Fruit fly (Drosophila melanogaster): ENCODE results near the gene Gas8.

Gene Gas8

dm6 chrX:3504751-3505150, at the start of gene Gas8:
Gene Gas8 (minus strand): TSS chrX:3504851.
- TF ChIP-seq CG17801 (GFP tag; optimal IDR thresholded peaks at IDR 0.05; ENCODE audit: partially characterized antibody) = no peak

dm6 chrX:3549275-3549674, 44.6 kb upstream of the Gas8 start:
- no peak for TF ChIP-seq CG17801 (GFP tag; optimal IDR thresholded peaks at IDR 0.05; ENCODE audit: partially characterized antibody)

- TF ChIP-seq CG17801 (GFP tag; optimal IDR thresholded peaks at IDR 0.05; ENCODE audit: partially characterized antibody) = no peak
These were observed 43.9 kb upstream of the Gas8 start for dm6 chrX:3548568-3548967.

dm6 chrX:3545849-3546518, 41.3 kb upstream of the Gas8 start:
- TF ChIP-seq CG17801 (GFP tag; optimal IDR thresholded peaks at IDR 0.05; ENCODE audit: partially characterized antibody) = peak; percentile 76

dm6 chrX:3538775-3539174, 34.1 kb upstream of the Gas8 start:
- no peak for TF ChIP-seq CG17801 (GFP tag; optimal IDR thresholded peaks at IDR 0.05; ENCODE audit: partially characterized antibody)

dm6 chrX:3530696-3531095, 26.0 kb upstream of the Gas8 start:
- no peak for TF ChIP-seq CG17801 (GFP tag; optimal IDR thresholded peaks at IDR 0.05; ENCODE audit: partially characterized antibody)

- no peak for TF ChIP-seq CG17801 (GFP tag; optimal IDR thresholded peaks at IDR 0.05; ENCODE audit: partially characterized antibody)
These were observed 9.4 kb upstream of the Gas8 start, which contains the start of gene CG13021 for dm6 chrX:3514016-3514415. Gene CG13021 (plus strand): TSS chrX:3514316.

dm6 chrX:3504251-3504650, 400 bp downstream of the Gas8 start:
- no peak for TF ChIP-seq CG17801 (GFP tag; optimal IDR thresholded peaks at IDR 0.05; ENCODE audit: partially characterized antibody)

dm6 chrX:3485871-3486270, 18.8 kb downstream of the Gas8 start:
- TF ChIP-seq CG17801 (GFP tag; optimal IDR thresholded peaks at IDR 0.05; ENCODE audit: partially characterized antibody) = no peak

- no peak for TF ChIP-seq CG17801 (GFP tag; optimal IDR thresholded peaks at IDR 0.05; ENCODE audit: partially characterized antibody)
These were observed 19.3 kb downstream of the Gas8 start, which contains the start of the genes CG14270 and CG10803 for dm6 chrX:3485304-3485703. Gene CG14270 (minus strand): TSS chrX:3485378. Gene CG10803 (plus strand): TSS chrX:3485650.

- TF ChIP-seq CG17801 (GFP tag; optimal IDR thresholded peaks at IDR 0.05; ENCODE audit: partially characterized antibody) = peak; percentile 78
These were observed 22.3 kb downstream of the Gas8 start, which contains the start of the genes CG10804 and CG10802 for dm6 chrX:3482119-3483014. Gene CG10804 (minus strand): TSS chrX:3482322. Gene CG10802 (plus strand): TSS chrX:3482965.

- TF ChIP-seq CG17801 (GFP tag; optimal IDR thresholded peaks at IDR 0.05; ENCODE audit: partially characterized antibody) = peak; percentile 64
These were observed 23.6 kb downstream of the Gas8 start for dm6 chrX:3481034-3481433.

dm6 chrX:3476009-3476408, 28.6 kb downstream of the Gas8 start:
- no peak for TF ChIP-seq CG17801 (GFP tag; optimal IDR thresholded peaks at IDR 0.05; ENCODE audit: partially characterized antibody)

dm6 chrX:3474476-3475439, 29.9 kb downstream of the Gas8 start, which contains the start of gene CG12206:
Gene CG12206 (minus strand): TSS chrX:3474524.
- TF ChIP-seq CG17801 (GFP tag; optimal IDR thresholded peaks at IDR 0.05; ENCODE audit: partially characterized antibody) = peak; percentile 85

dm6 chrX:3473636-3474035, 31.0 kb downstream of the Gas8 start:
- no peak for TF ChIP-seq CG17801 (GFP tag; optimal IDR thresholded peaks at IDR 0.05; ENCODE audit: partially characterized antibody)
